Worm (Caenorhabditis elegans): Measurements from ENCODE around the gene C10A4.10.

The C10A4.10 gene

ce11 chrX:7433269-7433668 lies 34.6 kb downstream of the C10A4.10 start, which contains the start of gene clc-5:
Gene clc-5 (plus strand): TSS chrX:7433569.
- TF ChIP-seq tbx-37 (GFP tag; conservative IDR thresholded peaks at IDR 0.05) (no peak), aly-1 (tag; optimal IDR thresholded peaks at IDR 0.05) (no peak), ets-7 (tag; optimal IDR thresholded peaks at IDR 0.05) (no peak), sea-1 (GFP tag; conservative IDR thresholded peaks at IDR 0.05) (no peak), hmg-4 (GFP tag; optimal IDR thresholded peaks at IDR 0.05) (no peak)

ce11 chrX:7436912-7437311 lies 38.2 kb downstream of the C10A4.10 start:
- TF ChIP-seq ama-1 (optimal IDR thresholded peaks at IDR 0.05) (no peak), aly-1 (tag; optimal IDR thresholded peaks at IDR 0.05) (no peak), tra-4 (tag; optimal IDR thresholded peaks at IDR 0.05) (no peak), hmg-4 (GFP tag; optimal IDR thresholded peaks at IDR 0.05) (no peak), scrt-1 (GFP tag; IDR thresholded peaks at IDR 0.05) (no peak), tbx-37 (GFP tag; conservative IDR thresholded peaks at IDR 0.05) (no peak), flt-1 (GFP tag; IDR thresholded peaks at IDR 0.05) (no peak), ceh-36 (tag; optimal IDR thresholded peaks at IDR 0.05) (no peak), ets-7 (tag; optimal IDR thresholded peaks at IDR 0.05) (no peak)

DNA sequence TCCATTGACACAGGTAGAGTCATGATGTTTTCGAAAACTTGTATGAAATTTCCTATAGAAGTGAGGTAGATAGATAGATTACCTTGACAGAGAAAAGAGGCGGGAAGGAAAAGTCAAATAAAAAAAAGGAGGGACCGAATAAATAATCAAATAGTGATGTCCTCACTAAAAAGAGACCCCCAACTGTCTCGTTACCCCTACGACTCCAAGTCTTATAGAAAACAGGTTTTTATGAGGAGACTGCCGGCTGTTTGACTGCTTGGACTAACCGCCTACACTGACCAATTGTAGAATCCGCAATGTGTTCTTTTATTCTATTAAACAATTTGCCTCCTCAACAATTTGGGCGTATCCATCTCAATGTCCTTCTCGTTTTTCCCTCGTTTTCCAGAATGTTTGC lies 39.3 kb downstream of the C10A4.10 start, which contains the start of gene C01C10.2:
Gene C01C10.2 (minus strand): TSS at position 170 of the 400 bp plus-strand sequence.
- TF ChIP-seq hmg-4 (GFP tag; optimal IDR thresholded peaks at IDR 0.05) (no peak), flt-1 (GFP tag; IDR thresholded peaks at IDR 0.05) (no peak), tra-4 (tag; optimal IDR thresholded peaks at IDR 0.05) (no peak), B0310.2 (tag; optimal IDR thresholded peaks at IDR 0.05) (no peak)

DNA sequence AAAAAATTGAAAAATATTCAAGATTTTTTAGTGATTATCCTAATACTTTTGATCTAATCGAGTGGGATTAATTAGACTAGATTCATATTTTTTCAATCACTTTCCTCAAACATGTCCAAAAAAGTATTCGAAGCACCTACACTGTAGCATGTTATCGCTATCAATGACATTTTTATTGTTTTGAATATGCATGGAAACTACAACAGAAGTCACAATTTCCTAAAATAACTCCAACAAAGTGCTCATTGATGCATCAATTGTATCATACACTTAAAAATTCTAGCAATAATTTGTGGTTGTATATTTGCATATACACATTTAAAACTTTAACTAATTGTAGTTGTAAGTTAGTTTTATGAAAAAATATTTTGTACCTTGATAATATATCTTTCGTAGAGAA lies 41.4 kb downstream of the C10A4.10 start:
- TF ChIP-seq hnd-1 (tag; optimal IDR thresholded peaks at IDR 0.05) (no peak), sea-1 (GFP tag; conservative IDR thresholded peaks at IDR 0.05) (no peak), flt-1 (GFP tag; IDR thresholded peaks at IDR 0.05) (no peak), tbx-37 (GFP tag; conservative IDR thresholded peaks at IDR 0.05) (no peak), tbx-11 (GFP tag; IDR thresholded peaks at IDR 0.05) (no peak), ceh-13 (GFP tag; optimal IDR thresholded peaks at IDR 0.05) (no peak), ama-1 (optimal IDR thresholded peaks at IDR 0.05) (no peak), B0310.2 (tag; optimal IDR thresholded peaks at IDR 0.05) (no peak), hmg-4 (GFP tag; optimal IDR thresholded peaks at IDR 0.05) (no peak), pes-1 (GFP tag; IDR thresholded peaks at IDR 0.05) (no peak), scrt-1 (GFP tag; IDR thresholded peaks at IDR 0.05) (no peak), F13C5.2 (tag; optimal IDR thresholded peaks at IDR 0.05) (no peak), aly-1 (tag; optimal IDR thresholded peaks at IDR 0.05) (no peak), ets-7 (tag; optimal IDR thresholded peaks at IDR 0.05) (no peak), hmbx-1 (tag; optimal IDR thresholded peaks at IDR 0.05) (no peak), ceh-36 (tag; optimal IDR thresholded peaks at IDR 0.05) (no peak), tra-4 (tag; optimal IDR thresholded peaks at IDR 0.05) (no peak)

DNA sequence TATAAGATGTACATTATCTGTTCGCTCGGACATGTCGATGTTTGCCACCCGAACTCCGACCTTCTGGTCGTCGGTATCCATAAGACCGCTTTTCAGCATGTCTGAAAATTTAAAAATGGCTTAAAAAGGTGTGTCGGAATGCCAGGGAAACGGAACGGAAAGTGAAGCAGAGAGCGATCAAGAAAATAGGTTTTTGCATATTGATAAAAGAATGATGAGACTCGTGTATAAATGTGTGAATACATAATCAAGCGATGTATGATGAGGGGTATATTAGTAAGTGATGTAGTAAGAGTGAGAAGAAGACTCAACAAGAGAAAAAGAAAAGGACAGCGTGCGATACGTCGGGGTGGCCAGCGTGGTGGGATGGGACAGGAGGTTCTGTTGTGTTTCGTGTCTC lies 43.8 kb downstream of the C10A4.10 start, which contains the start of gene acl-12:
Gene acl-12 (minus strand): TSS at position 101 of the 400 bp plus-strand sequence.
- TF ChIP-seq scrt-1 (GFP tag; IDR thresholded peaks at IDR 0.05) (no peak), tra-4 (tag; optimal IDR thresholded peaks at IDR 0.05) (no peak), hmg-4 (GFP tag; optimal IDR thresholded peaks at IDR 0.05) (no peak), tbx-37 (GFP tag; conservative IDR thresholded peaks at IDR 0.05) (no peak), B0310.2 (tag; optimal IDR thresholded peaks at IDR 0.05) (no peak), F13C5.2 (tag; optimal IDR thresholded peaks at IDR 0.05) (no peak), ama-1 (optimal IDR thresholded peaks at IDR 0.05) (no peak), hmbx-1 (tag; optimal IDR thresholded peaks at IDR 0.05) (no peak), sea-1 (GFP tag; conservative IDR thresholded peaks at IDR 0.05) (no peak), pes-1 (GFP tag; IDR thresholded peaks at IDR 0.05) (no peak), flt-1 (GFP tag; IDR thresholded peaks at IDR 0.05) (no peak), ceh-36 (tag; optimal IDR thresholded peaks at IDR 0.05) (no peak), ets-7 (tag; optimal IDR thresholded peaks at IDR 0.05) (no peak), tbx-11 (GFP tag; IDR thresholded peaks at IDR 0.05) (no peak), ceh-13 (GFP tag; optimal IDR thresholded peaks at IDR 0.05) (no peak), aly-1 (tag; optimal IDR thresholded peaks at IDR 0.05) (no peak), hnd-1 (tag; optimal IDR thresholded peaks at IDR 0.05) (no peak)

DNA sequence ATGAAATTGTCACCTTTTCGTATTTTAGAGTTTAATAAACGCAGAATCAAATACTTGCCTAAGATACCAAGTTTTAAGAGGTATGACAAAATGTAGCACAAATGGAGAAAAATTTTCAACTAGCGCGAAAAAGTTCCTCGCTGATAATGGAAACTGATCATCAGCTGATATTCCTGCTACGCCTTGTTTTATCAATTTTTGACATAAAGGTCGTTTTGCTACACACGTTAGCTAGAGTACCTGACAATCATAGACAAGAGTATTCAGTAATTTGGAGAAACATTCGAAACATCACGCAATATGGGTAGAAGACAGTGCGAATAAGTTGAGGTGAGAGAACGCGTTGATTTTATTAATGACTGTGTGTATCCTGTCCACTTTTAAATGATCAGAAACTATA lies 47.0 kb downstream of the C10A4.10 start:
- TF ChIP-seq sea-1 (GFP tag; conservative IDR thresholded peaks at IDR 0.05) (no peak), hmbx-1 (tag; optimal IDR thresholded peaks at IDR 0.05) (no peak), tbx-11 (GFP tag; IDR thresholded peaks at IDR 0.05) (no peak), F13C5.2 (tag; optimal IDR thresholded peaks at IDR 0.05) (no peak), ama-1 (optimal IDR thresholded peaks at IDR 0.05) (no peak), ets-7 (tag; optimal IDR thresholded peaks at IDR 0.05) (no peak), ceh-36 (tag; optimal IDR thresholded peaks at IDR 0.05) (no peak), scrt-1 (GFP tag; IDR thresholded peaks at IDR 0.05) (no peak), hmg-4 (GFP tag; optimal IDR thresholded peaks at IDR 0.05) (no peak), ceh-13 (GFP tag; optimal IDR thresholded peaks at IDR 0.05) (no peak), B0310.2 (tag; optimal IDR thresholded peaks at IDR 0.05) (no peak), flt-1 (GFP tag; IDR thresholded peaks at IDR 0.05) (no peak), hnd-1 (tag; optimal IDR thresholded peaks at IDR 0.05) (no peak), aly-1 (tag; optimal IDR thresholded peaks at IDR 0.05) (no peak), pes-1 (GFP tag; IDR thresholded peaks at IDR 0.05) (no peak), tra-4 (tag; optimal IDR thresholded peaks at IDR 0.05) (no peak), tbx-37 (GFP tag; conservative IDR thresholded peaks at IDR 0.05) (no peak)

DNA sequence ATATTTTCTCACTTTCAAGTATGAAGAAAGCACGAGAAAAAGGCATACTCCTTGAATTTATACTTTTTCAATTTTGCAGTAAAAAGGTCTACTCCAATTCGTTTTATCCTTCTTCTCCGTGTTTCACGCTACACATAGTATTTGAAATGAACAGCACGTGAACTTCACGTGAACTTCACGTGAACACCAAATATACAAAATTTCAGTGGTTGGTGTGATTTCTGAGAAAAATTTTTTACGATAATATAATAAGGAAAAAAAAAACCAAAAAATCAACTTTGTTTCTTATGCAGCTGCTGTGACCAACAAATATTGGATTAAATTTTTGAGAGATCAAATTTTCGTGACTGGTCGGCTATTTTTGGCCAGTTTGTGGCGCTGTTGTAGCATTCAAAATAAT lies 47.8 kb downstream of the C10A4.10 start:
- TF ChIP-seq ets-7 (tag; optimal IDR thresholded peaks at IDR 0.05) (no peak), aly-1 (tag; optimal IDR thresholded peaks at IDR 0.05) (no peak), sea-1 (GFP tag; conservative IDR thresholded peaks at IDR 0.05) (no peak), scrt-1 (GFP tag; IDR thresholded peaks at IDR 0.05) (no peak), tbx-11 (GFP tag; IDR thresholded peaks at IDR 0.05) (no peak), ama-1 (optimal IDR thresholded peaks at IDR 0.05) (no peak), ceh-13 (GFP tag; optimal IDR thresholded peaks at IDR 0.05) (no peak), B0310.2 (tag; optimal IDR thresholded peaks at IDR 0.05) (no peak), tra-4 (tag; optimal IDR thresholded peaks at IDR 0.05) (no peak)

- TF ChIP-seq ets-7 (tag; optimal IDR thresholded peaks at IDR 0.05) (no peak), hmg-4 (GFP tag; optimal IDR thresholded peaks at IDR 0.05) (no peak), tbx-37 (GFP tag; conservative IDR thresholded peaks at IDR 0.05) (no peak), sea-1 (GFP tag; conservative IDR thresholded peaks at IDR 0.05) (no peak), pes-1 (GFP tag; IDR thresholded peaks at IDR 0.05) (no peak), B0310.2 (tag; optimal IDR thresholded peaks at IDR 0.05) (no peak), ceh-36 (tag; optimal IDR thresholded peaks at IDR 0.05) (no peak), flt-1 (GFP tag; IDR thresholded peaks at IDR 0.05) (no peak), aly-1 (tag; optimal IDR thresholded peaks at IDR 0.05) (no peak), ama-1 (optimal IDR thresholded peaks at IDR 0.05) (no peak), hnd-1 (tag; optimal IDR thresholded peaks at IDR 0.05) (no peak), tra-4 (tag; optimal IDR thresholded peaks at IDR 0.05) (no peak), hmbx-1 (tag; optimal IDR thresholded peaks at IDR 0.05) (no peak), F13C5.2 (tag; optimal IDR thresholded peaks at IDR 0.05) (no peak), scrt-1 (GFP tag; IDR thresholded peaks at IDR 0.05) (no peak)
Measured at ce11 chrX:7447340-7447739, 48.7 kb downstream of the C10A4.10 start.

All from whole organism, early embryonic.